Fruit fly (Drosophila melanogaster) whole organism, embryonic: Measurements from ENCODE around the gene ddbt.

Experiments used
- Aef1 ChIP-seq: fragments of 200-800 bp; sonication (Bioruptor generic); IDR thresholded peaks from 3 replicates; pipeline ENCODE4 v1.3.6; 2022; ENCODE audit warnings: missing biosample characterization, missing genetic modification characterization
- Antp ChIP-seq: fragments of 200-800 bp; sonication (Bioruptor generic); optimal IDR thresholded peaks from 3 replicates; lab custom pipeline; 2016; ENCODE audit warnings: missing biosample characterization, missing genetic modification characterization
- Bdp1 ChIP-seq: fragments of 200-800 bp; sonication (Bioruptor generic); optimal IDR thresholded peaks from 3 replicates; lab custom pipeline; 2016; ENCODE audit warnings: missing biosample characterization, missing genetic modification characterization
- Blimp-1 ChIP-seq: fragments of 200-800 bp; sonication (Bioruptor generic); optimal IDR thresholded peaks from 3 replicates; lab custom pipeline; 2018; ENCODE audit warnings: missing biosample characterization, missing genetic modification characterization, mild to moderate bottlenecking, moderate library complexity, missing genetic modification reagents
- CG10321 ChIP-seq: fragments of 200-800 bp; sonication (Bioruptor generic); IDR thresholded peaks from 2 replicates; pipeline ENCODE4 v1.3.6; 2022; ENCODE audit warnings: missing biosample characterization, missing genetic modification characterization
- CG10565 ChIP-seq: fragments of 200-800 bp; sonication (Bioruptor generic); optimal IDR thresholded peaks from 3 replicates; lab custom pipeline; 2016; ENCODE audit warnings: missing biosample characterization, mild to moderate bottlenecking, missing genetic modification characterization
- CG12236 ChIP-seq: fragments of 200-800 bp; sonication (Bioruptor generic); optimal IDR thresholded peaks from 2 replicates; lab custom pipeline; 2016; ENCODE audit warnings: missing biosample characterization, missing genetic modification characterization
- CG15696 ChIP-seq: fragments of 200-800 bp; sonication (Bioruptor generic); optimal IDR thresholded peaks from 2 replicates; lab custom pipeline; 2019; ENCODE audit warnings: missing biosample characterization, mild to moderate bottlenecking, missing genetic modification characterization, moderate library complexity
- CG18011 ChIP-seq: fragments of 200-800 bp; sonication (Bioruptor generic); optimal IDR thresholded peaks from 2 replicates; lab custom pipeline; 2017; ENCODE audit warnings: missing biosample characterization, missing genetic modification characterization, mild to moderate bottlenecking, moderate library complexity, missing genotype
- CG2678 ChIP-seq: fragments of 200-800 bp; sonication (Bioruptor generic); optimal IDR thresholded peaks from 3 replicates; lab custom pipeline; 2019; ENCODE audit warnings: missing biosample characterization, mild to moderate bottlenecking, missing genetic modification characterization, moderate library complexity
- CG30020 ChIP-seq: fragments of 200-800 bp; optimal IDR thresholded peaks from 2 replicates; lab custom pipeline; 2019; ENCODE audit warnings: missing biosample characterization, mild to moderate bottlenecking, missing genetic modification characterization, moderate library complexity
- CG3281 ChIP-seq: fragments of 200-800 bp; sonication (Bioruptor generic); optimal IDR thresholded peaks from 3 replicates; lab custom pipeline; 2017; ENCODE audit warnings: missing biosample characterization, mild to moderate bottlenecking, missing genetic modification characterization
- CG9932 ChIP-seq: fragments of 200-800 bp; sonication (Bioruptor generic); IDR thresholded peaks from 2 replicates; pipeline ENCODE4 v1.3.6; 2022; ENCODE audit warnings: missing biosample characterization, missing genetic modification characterization
- Chrac-16 ChIP-seq: fragments of 200-800 bp; sonication (Bioruptor generic); optimal IDR thresholded peaks from 3 replicates; lab custom pipeline; 2016; ENCODE audit warnings: missing biosample characterization, missing genetic modification characterization
- CkIIα-i1 ChIP-seq: fragments of 200-800 bp; sonication (Bioruptor generic); IDR thresholded peaks from 2 replicates; pipeline ENCODE4 v1.3.6; 2022; ENCODE audit warnings: missing biosample characterization, missing genetic modification characterization
- D ChIP-seq, 2 experiments: fragments of 200-800 bp in 1 of 2; fragments of >200 bp in 1 of 2; sonication (Bioruptor generic) in 1 of 2; optimal IDR thresholded peaks; 2 replicates in 1 of 2; 3 replicates in 1 of 2; lab custom pipeline; 2017; ENCODE audit warnings: mild to moderate bottlenecking in 1 of 2, missing biosample characterization in 1 of 2, missing genetic modification characterization in 1 of 2, missing genetic modification reagents in 1 of 2
- Ets97D ChIP-seq: fragments of 200-800 bp; sonication (Bioruptor generic); optimal IDR thresholded peaks from 3 replicates; lab custom pipeline; 2016; ENCODE audit warnings: missing biosample characterization, missing genetic modification characterization
- HLHmδ ChIP-seq: fragments of 200-800 bp; sonication (Bioruptor generic); optimal IDR thresholded peaks from 2 replicates; lab custom pipeline; 2018; ENCODE audit warnings: missing biosample characterization, mild to moderate bottlenecking, missing genetic modification characterization, moderate library complexity
- Lim3 ChIP-seq: fragments of 200-800 bp; sonication (Bioruptor generic); IDR thresholded peaks from 2 replicates; pipeline ENCODE4 v1.3.6; 2022; ENCODE audit warnings: missing biosample characterization, missing genetic modification characterization
- NC2α ChIP-seq: fragments of 200-800 bp; sonication (Bioruptor generic); optimal IDR thresholded peaks from 2 replicates; lab custom pipeline; 2016; ENCODE audit warnings: missing biosample characterization, missing genetic modification characterization
- NfI ChIP-seq: fragments of 200-800 bp; sonication (Bioruptor generic); optimal IDR thresholded peaks from 3 replicates; lab custom pipeline; 2018; ENCODE audit warnings: missing biosample characterization, mild to moderate bottlenecking, missing genetic modification characterization, moderate library complexity
- Oaz ChIP-seq: fragments of 200-800 bp; sonication (Bioruptor generic); IDR thresholded peaks from 2 replicates; pipeline ENCODE4 v1.3.6; 2022; ENCODE audit warnings: missing biosample characterization, missing genetic modification characterization
- Optix ChIP-seq: fragments of 200-800 bp; sonication (Bioruptor generic); IDR thresholded peaks from 3 replicates; pipeline ENCODE4 v1.3.6; 2022; ENCODE audit warnings: missing biosample characterization, missing genetic modification characterization
- Ravus ChIP-seq: fragments of 200-800 bp; sonication (Bioruptor generic); IDR thresholded peaks from 2 replicates; pipeline ENCODE4 v1.3.6; 2022; ENCODE audit warnings: missing biosample characterization, missing genetic modification characterization
- Side ChIP-seq: fragments of 200-800 bp; sonication (Bioruptor generic); optimal IDR thresholded peaks from 2 replicates; lab custom pipeline; 2016; ENCODE audit warnings: missing biosample characterization, missing genetic modification characterization
- Sox102F ChIP-seq: fragments of 200-800 bp; sonication (Bioruptor generic); optimal IDR thresholded peaks from 2 replicates; lab custom pipeline; 2018; ENCODE audit warnings: missing biosample characterization, mild to moderate bottlenecking, missing genetic modification characterization, moderate library complexity
- ash1 ChIP-seq: fragments of 200-800 bp; sonication (Bioruptor generic); optimal IDR thresholded peaks from 2 replicates; lab custom pipeline; 2018; ENCODE audit warnings: missing biosample characterization, mild to moderate bottlenecking, missing genetic modification characterization
- bsh ChIP-seq, 2 experiments: fragments of 200-800 bp; sonication (Bioruptor generic); optimal IDR thresholded peaks; 2 replicates each; lab custom pipeline; 2017 to 2018; ENCODE audit warnings: mild to moderate bottlenecking in 2 of 2, missing biosample characterization in 2 of 2, missing genetic modification characterization in 2 of 2, moderate library complexity in 1 of 2
- cas ChIP-seq: fragments of 200-800 bp; sonication (Bioruptor generic); IDR thresholded peaks from 2 replicates; pipeline ENCODE4 v1.3.6; 2022; ENCODE audit warnings: missing biosample characterization, missing genetic modification characterization
- crp ChIP-seq, 2 experiments: fragments of 200-800 bp; sonication (Bioruptor generic); optimal IDR thresholded peaks; 2 replicates in 1 of 2; 3 replicates in 1 of 2; lab custom pipeline; 2017; ENCODE audit warnings: missing biosample characterization in 2 of 2, missing genetic modification characterization in 2 of 2, mild to moderate bottlenecking in 1 of 2, moderate library complexity in 1 of 2
- esg ChIP-seq: fragments of 200-800 bp; sonication (Bioruptor generic); conservative IDR thresholded peaks from 2 replicates; pipeline ENCODE4 v1.3.6; 2022; ENCODE audit warnings: missing biosample characterization, missing genetic modification characterization
- exex ChIP-seq: fragments of 200-800 bp; sonication (Bioruptor generic); optimal IDR thresholded peaks from 4 replicates; lab custom pipeline; 2018; ENCODE audit warnings: missing biosample characterization, mild to moderate bottlenecking, missing genetic modification characterization, moderate library complexity
- fd3F ChIP-seq: fragments of 200-800 bp; sonication (Bioruptor generic); optimal IDR thresholded peaks from 2 replicates; lab custom pipeline; 2018; ENCODE audit warnings: missing biosample characterization, mild to moderate bottlenecking, missing genetic modification characterization, moderate library complexity
- fu2 ChIP-seq: fragments of 200-800 bp; sonication (Bioruptor generic); optimal IDR thresholded peaks from 2 replicates; lab custom pipeline; 2016; ENCODE audit warnings: missing biosample characterization, missing genetic modification characterization
- gcm2 ChIP-seq: fragments of 200-800 bp; sonication (Bioruptor generic); optimal IDR thresholded peaks from 2 replicates; lab custom pipeline; 2016; ENCODE audit warnings: missing biosample characterization, missing genetic modification characterization
- h ChIP-seq: fragments of >200 bp; optimal IDR thresholded peaks from 2 replicates; lab custom pipeline; 2017
- jigr1 ChIP-seq: fragments of 200-800 bp; sonication (Bioruptor generic); IDR thresholded peaks from 3 replicates; pipeline ENCODE4 v1.3.6; 2022; ENCODE audit warnings: missing biosample characterization, missing genetic modification characterization
- knrl ChIP-seq: fragments of 200-800 bp; sonication (Bioruptor generic); IDR thresholded peaks from 3 replicates; pipeline ENCODE4 v1.3.6; 2022; ENCODE audit warnings: missing biosample characterization, missing genetic modification characterization; ENCODE audit not compliant: partially characterized antibody
- lab ChIP-seq: fragments of 200-800 bp; sonication (Bioruptor generic); optimal IDR thresholded peaks from 3 replicates; lab custom pipeline; 2017; ENCODE audit warnings: missing biosample characterization, missing genetic modification characterization, mild to moderate bottlenecking, moderate library complexity, missing genetic modification reagents
- mirr ChIP-seq: fragments of 200-800 bp; sonication (Bioruptor generic); optimal IDR thresholded peaks from 3 replicates; lab custom pipeline; 2018; ENCODE audit warnings: missing biosample characterization, mild to moderate bottlenecking, missing genetic modification characterization
- nerfin-1 ChIP-seq: fragments of 200-800 bp; sonication (Bioruptor generic); optimal IDR thresholded peaks from 3 replicates; lab custom pipeline; 2019; ENCODE audit warnings: missing biosample characterization, mild to moderate bottlenecking, missing genetic modification characterization, moderate library complexity
- pb ChIP-seq: fragments of 200-800 bp; sonication (Bioruptor generic); optimal IDR thresholded peaks from 3 replicates; lab custom pipeline; 2016; ENCODE audit warnings: missing biosample characterization, missing genetic modification characterization
- pita ChIP-seq: fragments of 200-800 bp; sonication (Bioruptor generic); optimal IDR thresholded peaks from 2 replicates; lab custom pipeline; 2017; ENCODE audit warnings: missing biosample characterization, mild to moderate bottlenecking, missing genetic modification characterization
- ranshi ChIP-seq: fragments of 200-800 bp; sonication (Bioruptor generic); IDR thresholded peaks from 2 replicates; pipeline ENCODE4 v1.3.6; 2022; ENCODE audit warnings: missing biosample characterization, missing genetic modification characterization
- row ChIP-seq: fragments of 200-800 bp; sonication (Bioruptor generic); IDR thresholded peaks from 3 replicates; pipeline ENCODE4 v1.3.6; 2022; ENCODE audit warnings: missing biosample characterization, missing genetic modification characterization
- schlank ChIP-seq: fragments of 200-800 bp; sonication (Bioruptor generic); optimal IDR thresholded peaks from 2 replicates; lab custom pipeline; 2018; ENCODE audit warnings: missing biosample characterization, mild to moderate bottlenecking, missing genetic modification characterization
- sima ChIP-seq: fragments of 200-800 bp; sonication (Bioruptor generic); optimal IDR thresholded peaks from 2 replicates; lab custom pipeline; 2016; ENCODE audit warnings: missing biosample characterization, missing genetic modification characterization
- tll ChIP-seq, 2 experiments: fragments of 200-800 bp in 1 of 2; fragments of >200 bp in 1 of 2; sonication (Bioruptor generic) in 1 of 2; optimal IDR thresholded peaks; 2 replicates each; lab custom pipeline; 2017 to 2019; ENCODE audit warnings: missing biosample characterization in 2 of 2, missing genetic modification characterization in 2 of 2, mild to moderate bottlenecking in 1 of 2, moderate library complexity in 1 of 2
- wdn ChIP-seq: fragments of 200-800 bp; sonication (Bioruptor generic); IDR thresholded peaks from 2 replicates; pipeline ENCODE4 v1.3.6; 2022; ENCODE audit warnings: missing biosample characterization, missing genetic modification characterization
- wek ChIP-seq: fragments of 200-800 bp; sonication (Bioruptor generic); optimal IDR thresholded peaks from 3 replicates; lab custom pipeline; 2018; ENCODE audit warnings: missing biosample characterization, mild to moderate bottlenecking, missing genetic modification characterization, moderate library complexity

The ddbt gene

DNA sequence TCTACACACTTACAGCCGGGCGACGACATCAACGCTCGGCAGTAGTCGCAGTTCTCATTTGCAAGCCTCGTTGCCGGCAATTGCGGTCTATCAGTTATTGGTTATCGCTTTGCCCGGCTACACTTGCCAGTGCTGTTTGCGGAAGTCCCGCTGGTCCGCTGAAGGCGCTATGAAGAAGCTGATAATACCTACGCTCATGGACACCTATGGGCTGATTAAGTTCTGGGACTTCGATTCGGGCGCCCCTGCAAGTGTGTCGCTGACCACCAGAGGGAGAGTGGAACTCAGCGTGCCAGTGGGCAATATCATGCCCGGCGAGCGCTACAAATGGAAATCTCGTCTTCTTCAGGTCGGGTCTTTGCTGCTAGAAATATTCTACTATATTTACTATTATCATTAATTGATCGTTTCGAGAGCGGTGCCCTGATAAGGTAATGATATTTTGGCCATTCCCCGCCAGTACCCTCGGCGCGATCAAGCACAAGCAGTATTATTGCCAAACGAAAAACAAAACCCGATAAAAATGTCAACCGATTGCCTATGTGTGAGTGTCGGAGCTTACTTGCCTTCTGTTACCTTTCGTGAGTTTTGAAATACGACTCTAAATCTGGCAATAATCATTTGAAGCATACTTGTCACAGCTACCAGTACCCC is 16.8 kb upstream of the ddbt start (continued):
- TF ChIP-seq CG2678 (tag; lab: Kevin White, UChicago) (no peak), Side (GFP tag; lab: Kevin White, UChicago) (no peak), HLHmδ (no peak), fu2 (no peak), cas (GFP tag; lab: Robert Waterston, UW) (no peak), Aef1 (GFP tag; lab: Robert Waterston, UW) (no peak), CG9932 (GFP tag; lab: Robert Waterston, UW) (no peak), Optix (GFP tag; lab: Robert Waterston, UW) (no peak), esg (GFP tag; lab: Robert Waterston, UW) (no peak), knrl (GFP tag; lab: Robert Waterston, UW) (no peak), CG18011 (no peak), fd3F (GFP tag; lab: Kevin White, UChicago) (no peak), CG10565 (GFP tag; lab: Kevin White, UChicago) (no peak), mirr (GFP tag; lab: Kevin White, UChicago) (peak; percentile 72), Bdp1 (GFP tag; lab: Kevin White, UChicago) (no peak), jigr1 (GFP tag; lab: Robert Waterston, UW) (no peak), CG30020 (tag; lab: Kevin White, UChicago) (no peak), schlank (no peak), Chrac-16 (GFP tag; lab: Kevin White, UChicago) (no peak), Sox102F (GFP tag; lab: Kevin White, UChicago) (no peak), pita (no peak), Antp (GFP tag; lab: Kevin White, UChicago) (no peak), CG12236 (GFP tag; lab: Kevin White, UChicago) (no peak), h (lab: Kevin White, UChicago) (no peak), CkIIα-i1 (GFP tag; lab: Robert Waterston, UW) (no peak), bsh (GFP tag; optimal IDR thresholded peaks at IDR 0.05; lab: Kevin White, UChicago) (no peak), ranshi (no peak), crp (GFP tag; optimal IDR thresholded peaks at IDR 0.05; lab: Kevin White, UChicago) (no peak), exex (tag; lab: Kevin White, UChicago) (peak; percentile 100), Ravus (no peak), row (GFP tag; lab: Robert Waterston, UW) (no peak), lab (peak; percentile 58), Lim3 (GFP tag; lab: Robert Waterston, UW) (no peak), NC2α (GFP tag; lab: Kevin White, UChicago) (no peak), tll (GFP tag; optimal IDR thresholded peaks at IDR 0.05; lab: Kevin White, UChicago) (no peak), Blimp-1 (GFP tag; lab: Kevin White, UChicago) (no peak), CG15696 (tag; lab: Kevin White, UChicago) (no peak), Oaz (GFP tag; lab: Robert Waterston, UW) (no peak), CG3281 (GFP tag; lab: Kevin White, UChicago) (no peak), wek (GFP tag; lab: Kevin White, UChicago) (no peak), nerfin-1 (no peak), wdn (GFP tag; lab: Robert Waterston, UW) (no peak), ash1 (GFP tag; lab: Kevin White, UChicago) (no peak), D (optimal IDR thresholded peaks at IDR 0.05; lab: Kevin White, UChicago) (no peak), D (GFP tag; optimal IDR thresholded peaks at IDR 0.05; lab: Kevin White, UChicago) (no peak), pb (GFP tag; lab: Kevin White, UChicago) (no peak), Ets97D (GFP tag; lab: Kevin White, UChicago) (no peak), CG10321 (GFP tag; lab: Robert Waterston, UW) (no peak), NfI (GFP tag; lab: Kevin White, UChicago) (no peak), sima (GFP tag; lab: Kevin White, UChicago) (no peak), gcm2 (no peak)
